Fruit fly (Drosophila melanogaster) S2 (cell line): ENCODE measurements around the gene Ocho.

Source experiments
- CG8478 ChIP-seq: fragments of >200 bp; optimal IDR thresholded peaks from 2 replicates; lab custom pipeline; 2018
- CTCF ChIP-seq, 2 experiments: fragments of >200 bp; optimal IDR thresholded peaks; 2 replicates each; lab custom pipeline; 2018

Gene Ocho

dm6 chr3L:14980038-14980437 lies 5.4 kb downstream of the Ocho start:
- no peak for TF ChIP-seq CTCF (optimal IDR thresholded peaks at IDR 0.05; lab: Kevin White, UChicago)
- no peak for TF ChIP-seq CG8478 (lab: Kevin White, UChicago)

dm6 chr3L:14982675-14983084 lies 8.0 kb downstream of the Ocho start, which contains the start of gene CG5114:
TSS of gene CG5114 (plus strand) at chr3L:14982835.
- peak; percentile 5 to 36 for TF ChIP-seq CTCF (optimal IDR thresholded peaks at IDR 0.05; lab: Kevin White, UChicago)
- TF ChIP-seq CG8478 (lab: Kevin White, UChicago), result no peak

- TF ChIP-seq CG8478 (lab: Kevin White, UChicago) (no peak), CTCF (optimal IDR thresholded peaks at IDR 0.05; lab: Kevin White, UChicago) (no peak)
Measured at dm6 chr3L:14984521-14985150, 10.0 kb downstream of the Ocho start, which contains the start of gene mnd. TSS of gene mnd (plus strand) at chr3L:14985100.

- TF ChIP-seq CTCF (optimal IDR thresholded peaks at IDR 0.05; lab: Kevin White, UChicago), result no peak
Measured at dm6 chr3L:14986340-14986916, 11.8 kb downstream of the Ocho start.

- TF ChIP-seq CG8478 (lab: Kevin White, UChicago) (no peak), CTCF (optimal IDR thresholded peaks at IDR 0.05; lab: Kevin White, UChicago) (no peak)
Measured at dm6 chr3L:14986984-14987896, 12.6 kb downstream of the Ocho start.

- TF ChIP-seq CG8478 (lab: Kevin White, UChicago), result no peak
- no peak for TF ChIP-seq CTCF (optimal IDR thresholded peaks at IDR 0.05; lab: Kevin White, UChicago)
Measured at dm6 chr3L:14988231-14988630, 13.6 kb downstream of the Ocho start.

- no peak for TF ChIP-seq CG8478 (lab: Kevin White, UChicago)
Measured at dm6 chr3L:14989879-14990278, 15.2 kb downstream of the Ocho start.

dm6 chr3L:14992025-14992424 lies 17.4 kb downstream of the Ocho start, which contains the start of gene Zip71B:
TSS of gene Zip71B (plus strand) at chr3L:14992289.
- TF ChIP-seq CG8478 (lab: Kevin White, UChicago) (no peak), CTCF (optimal IDR thresholded peaks at IDR 0.05; lab: Kevin White, UChicago) (no peak)

dm6 chr3L:14992807-14993206 lies 18.2 kb downstream of the Ocho start:
- no peak for TF ChIP-seq CG8478 (lab: Kevin White, UChicago)
- no peak for TF ChIP-seq CTCF (optimal IDR thresholded peaks at IDR 0.05; lab: Kevin White, UChicago)

- TF ChIP-seq CG8478 (lab: Kevin White, UChicago), result no peak
- TF ChIP-seq CTCF (optimal IDR thresholded peaks at IDR 0.05; lab: Kevin White, UChicago), result no peak
Measured at dm6 chr3L:14999284-15000019, 24.8 kb downstream of the Ocho start, which contains the start of the genes mRpL39 and Prosbeta2. TSS of gene mRpL39 (minus strand) at chr3L:14999666. TSS of gene Prosbeta2 (plus strand) at chr3L:14999951.

dm6 chr3L:15005085-15005484 lies 30.4 kb downstream of the Ocho start:
- TF ChIP-seq CG8478 (lab: Kevin White, UChicago), result no peak
- no peak for TF ChIP-seq CTCF (optimal IDR thresholded peaks at IDR 0.05; lab: Kevin White, UChicago)

dm6 chr3L:15005774-15006173 lies 31.1 kb downstream of the Ocho start:
- TF ChIP-seq CTCF (optimal IDR thresholded peaks at IDR 0.05; lab: Kevin White, UChicago) (no peak), CG8478 (lab: Kevin White, UChicago) (no peak)

dm6 chr3L:15006825-15007224 lies 32.2 kb downstream of the Ocho start:
- TF ChIP-seq CG8478 (lab: Kevin White, UChicago) (no peak), CTCF (optimal IDR thresholded peaks at IDR 0.05; lab: Kevin White, UChicago) (no peak)

- TF ChIP-seq CG8478 (lab: Kevin White, UChicago), result no peak
- TF ChIP-seq CTCF (optimal IDR thresholded peaks at IDR 0.05; lab: Kevin White, UChicago), result no peak
Measured at dm6 chr3L:15007271-15007948, 32.8 kb downstream of the Ocho start.
